Worm (Caenorhabditis elegans) whole organism, mixed stage, embryonic: ENCODE data around the gene eri-5.

Experiments
- M03D4.4 ChIP-seq: sonication (generic microtip); optimal IDR thresholded peaks from 2 replicates; lab custom pipeline; 2017; ENCODE audit warnings: mild to moderate bottlenecking, missing genetic modification characterization, missing compliant biosample characterization
- bed-3 ChIP-seq: fragments of 200-800 bp; sonication (Bioruptor generic); optimal IDR thresholded peaks from 3 replicates; lab custom pipeline; 2018; ENCODE audit warnings: mild to moderate bottlenecking, missing genetic modification characterization, moderate library complexity, missing compliant biosample characterization
- blmp-1 ChIP-seq: fragments of 150-350 bp; optimal IDR thresholded peaks from 2 replicates; lab custom pipeline; 2014; ENCODE audit warnings: missing biosample characterization, missing genetic modification characterization
- ceh-39 ChIP-seq: fragments of 150-350 bp; optimal IDR thresholded peaks from 2 replicates; lab custom pipeline; 2014; ENCODE audit warnings: missing biosample characterization, missing genetic modification characterization
- ceh-43 ChIP-seq: fragments of 200-800 bp; sonication (Bioruptor generic); optimal IDR thresholded peaks from 2 replicates; lab custom pipeline; 2018; ENCODE audit warnings: mild to moderate bottlenecking, missing genetic modification characterization, moderate library complexity, missing compliant biosample characterization
- ces-1 ChIP-seq: fragments of 150-350 bp; optimal IDR thresholded peaks from 2 replicates; lab custom pipeline; 2014; ENCODE audit warnings: missing biosample characterization, missing genetic modification reagents, missing genetic modification characterization
- cnd-1 ChIP-seq: fragments of 200-800 bp; sonication (Bioruptor generic); optimal IDR thresholded peaks from 2 replicates; lab custom pipeline; 2018; ENCODE audit warnings: mild to moderate bottlenecking, missing genetic modification characterization, missing compliant biosample characterization
- drap-1 ChIP-seq: fragments of 200-800 bp; sonication (Bioruptor generic); optimal IDR thresholded peaks from 3 replicates; lab custom pipeline; 2018; ENCODE audit warnings: mild to moderate bottlenecking, missing genetic modification characterization, missing compliant biosample characterization
- elt-1 ChIP-seq: sonication (generic microtip); optimal IDR thresholded peaks from 2 replicates; lab custom pipeline; 2017; ENCODE audit warnings: missing genetic modification characterization, mild to moderate bottlenecking, missing compliant biosample characterization, antibody characterized with exemption, moderate library complexity, borderline replicate concordance; ENCODE audit not compliant: insufficient read depth
- elt-3 ChIP-seq: fragments of 150-350 bp; optimal IDR thresholded peaks from 2 replicates; lab custom pipeline; 2014; ENCODE audit warnings: missing biosample characterization, missing genetic modification characterization
- ham-2 ChIP-seq: fragments of 200-800 bp; sonication (Bioruptor generic); optimal IDR thresholded peaks from 2 replicates; lab custom pipeline; 2018; ENCODE audit warnings: mild to moderate bottlenecking, missing genetic modification characterization, missing compliant biosample characterization
- hlh-1 ChIP-seq: fragments of 150-350 bp; optimal IDR thresholded peaks from 2 replicates; lab custom pipeline; 2014; ENCODE audit warnings: missing biosample characterization, missing genetic modification reagents, missing genetic modification characterization
- lin-32 ChIP-seq: fragments of 200-800 bp; sonication (Bioruptor generic); optimal IDR thresholded peaks from 2 replicates; lab custom pipeline; 2018; ENCODE audit warnings: mild to moderate bottlenecking, missing genetic modification characterization, missing compliant biosample characterization
- lsy-2 ChIP-seq: fragments of 150-350 bp; optimal IDR thresholded peaks from 2 replicates; lab custom pipeline; 2014; ENCODE audit warnings: missing biosample characterization, missing genetic modification characterization
- mab-5 ChIP-seq: fragments of 150-350 bp; optimal IDR thresholded peaks from 2 replicates; lab custom pipeline; 2014; ENCODE audit warnings: missing biosample characterization, missing genetic modification characterization
- mls-2 ChIP-seq: sonication (generic microtip); optimal IDR thresholded peaks from 2 replicates; lab custom pipeline; 2016; ENCODE audit warnings: mild to moderate bottlenecking, missing genetic modification characterization, moderate library complexity, missing compliant biosample characterization
- nhr-12 ChIP-seq: fragments of 150-350 bp; optimal IDR thresholded peaks from 2 replicates; lab custom pipeline; 2014; ENCODE audit warnings: missing biosample characterization, missing genetic modification characterization
- nhr-2 ChIP-seq: fragments of 150-350 bp; optimal IDR thresholded peaks from 2 replicates; lab custom pipeline; 2014; ENCODE audit warnings: missing biosample characterization, missing genetic modification characterization
- nhr-237 ChIP-seq: fragments of 150-350 bp; optimal IDR thresholded peaks from 2 replicates; lab custom pipeline; 2014; ENCODE audit warnings: missing biosample characterization, missing genetic modification characterization
- nhr-28 ChIP-seq: fragments of 150-350 bp; optimal IDR thresholded peaks from 2 replicates; lab custom pipeline; 2014; ENCODE audit warnings: missing biosample characterization, missing genetic modification characterization
- pha-4 ChIP-seq: fragments of 150-350 bp; optimal IDR thresholded peaks from 2 replicates; lab custom pipeline; 2018; ENCODE audit warnings: missing biosample characterization, missing genetic modification reagents, missing genetic modification characterization
- snpc-4 ChIP-seq: fragments of 150-350 bp; optimal IDR thresholded peaks from 2 replicates; lab custom pipeline; 2014; ENCODE audit warnings: missing biosample characterization, missing genetic modification characterization
- sptf-1 ChIP-seq: sonication (generic microtip); optimal IDR thresholded peaks from 2 replicates; lab custom pipeline; 2017; ENCODE audit warnings: mild to moderate bottlenecking, missing genetic modification characterization, moderate library complexity, missing compliant biosample characterization
- unc-120 ChIP-seq: sonication (generic microtip); optimal IDR thresholded peaks from 2 replicates; lab custom pipeline; 2017; ENCODE audit warnings: missing genetic modification characterization, missing compliant biosample characterization; ENCODE audit not compliant: poor library complexity, severe bottlenecking
- unc-39 ChIP-seq: fragments of 150-350 bp; optimal IDR thresholded peaks from 2 replicates; lab custom pipeline; 2014; ENCODE audit warnings: missing biosample characterization, missing genetic modification characterization
- unc-62 ChIP-seq: fragments of 150-350 bp; optimal IDR thresholded peaks from 2 replicates; lab custom pipeline; 2014; ENCODE audit warnings: missing biosample characterization, missing genetic modification reagents, missing genetic modification characterization
- zip-8 ChIP-seq: fragments of 150-350 bp; optimal IDR thresholded peaks from 2 replicates; lab custom pipeline; 2014; ENCODE audit warnings: missing biosample characterization, missing genetic modification characterization
- ztf-11 ChIP-seq: fragments of 150-350 bp; optimal IDR thresholded peaks from 2 replicates; lab custom pipeline; 2014; ENCODE audit warnings: missing biosample characterization, missing genetic modification characterization

Gene eri-5

ce11 chrIV:2389745-2390144, 876 bp upstream of the eri-5 start:
- no peak for TF ChIP-seq nhr-237 (tag; lab: Kevin White, UChicago)
- no peak for TF ChIP-seq ztf-11 (tag; lab: Kevin White, UChicago)
- TF ChIP-seq bed-3 (GFP tag; lab: Kevin White, UChicago) = no peak
- TF ChIP-seq, all 35 proteins: peak for 0

- TF ChIP-seq unc-120 (no peak), ceh-43 (GFP tag; lab: Kevin White, UChicago) (peak; percentile 71)
Measured at ce11 chrIV:2390251-2390672, 359 bp upstream of the eri-5 start.

- TF ChIP-seq nhr-12 (tag; lab: Kevin White, UChicago) = no peak
- TF ChIP-seq drap-1 (GFP tag; lab: Kevin White, UChicago) = no peak
- TF ChIP-seq snpc-4 (tag; lab: Kevin White, UChicago) = no peak
- no peak for TF ChIP-seq mls-2 (tag; lab: Kevin White, UChicago)
- no peak for TF ChIP-seq hlh-1 (tag; lab: Kevin White, UChicago)
- no peak for TF ChIP-seq ceh-43 (GFP tag; lab: Kevin White, UChicago)
- TF ChIP-seq blmp-1 = no peak
- no peak for TF ChIP-seq cnd-1 (tag; lab: Kevin White, UChicago)
- TF ChIP-seq elt-1 = no peak
- TF ChIP-seq unc-120 = no peak
- TF ChIP-seq unc-62 (GFP tag; lab: Kevin White, UChicago) = no peak
- TF ChIP-seq M03D4.4 (tag; lab: Kevin White, UChicago) = no peak
- TF ChIP-seq nhr-237 (tag; lab: Kevin White, UChicago) = no peak
- no peak for TF ChIP-seq nhr-2 (tag; lab: Kevin White, UChicago)
- no peak for TF ChIP-seq elt-3 (tag; lab: Kevin White, UChicago)
Measured at ce11 chrIV:2391809-2392208, 1.2 kb downstream of the eri-5 start.

- no peak for TF ChIP-seq mab-5
- TF ChIP-seq nhr-237 (tag; lab: Kevin White, UChicago) = no peak
- no peak for TF ChIP-seq unc-62 (GFP tag; lab: Kevin White, UChicago)
- no peak for TF ChIP-seq sptf-1 (tag; lab: Kevin White, UChicago)
Measured at ce11 chrIV:2393023-2393422, 2.4 kb downstream of the eri-5 start.

ce11 chrIV:2395997-2396396, 5.4 kb downstream of the eri-5 start:
- no peak for TF ChIP-seq lsy-2
- no peak for TF ChIP-seq nhr-2 (tag; lab: Kevin White, UChicago)
- no peak for TF ChIP-seq unc-120
- TF ChIP-seq ham-2 (GFP tag; lab: Kevin White, UChicago) = no peak
- no peak for TF ChIP-seq unc-39 (tag; lab: Kevin White, UChicago)
- TF ChIP-seq cnd-1 (tag; lab: Kevin White, UChicago) = no peak
- no peak for TF ChIP-seq ceh-39 (tag; lab: Kevin White, UChicago)
- no peak for TF ChIP-seq nhr-237 (tag; lab: Kevin White, UChicago)
- TF ChIP-seq ztf-11 (tag; lab: Kevin White, UChicago) = no peak
- TF ChIP-seq ces-1 = no peak
- TF ChIP-seq lin-32 (GFP tag; lab: Kevin White, UChicago) = no peak
- no peak for TF ChIP-seq zip-8 (tag; lab: Kevin White, UChicago)

ce11 chrIV:2398317-2398716, 7.7 kb downstream of the eri-5 start:
- TF ChIP-seq ham-2 (GFP tag; lab: Kevin White, UChicago) (peak; percentile 18), nhr-12 (tag; lab: Kevin White, UChicago) (no peak)

ce11 chrIV:2399420-2399819, 8.8 kb downstream of the eri-5 start, which contains the start of gene Y38F2AR.10:
Y38F2AR.10 (minus strand) TSS chrIV:2399520.
- no peak for TF ChIP-seq unc-39 (tag; lab: Kevin White, UChicago)
- TF ChIP-seq nhr-28 (tag; lab: Kevin White, UChicago) = no peak
- TF ChIP-seq nhr-237 (tag; lab: Kevin White, UChicago) = no peak
- no peak for TF ChIP-seq drap-1 (GFP tag; lab: Kevin White, UChicago)
- TF ChIP-seq snpc-4 (tag; lab: Kevin White, UChicago) = no peak
- TF ChIP-seq bed-3 (GFP tag; lab: Kevin White, UChicago) = no peak
- no peak for TF ChIP-seq pha-4 (tag; lab: Kevin White, UChicago)
- no peak for TF ChIP-seq sptf-1 (tag; lab: Kevin White, UChicago)
- no peak for TF ChIP-seq mls-2 (tag; lab: Kevin White, UChicago)
- no peak for TF ChIP-seq lin-32 (GFP tag; lab: Kevin White, UChicago)
